Fruit fly (Drosophila melanogaster): ENCODE data around the gene trr.

Gene trr

DNA sequence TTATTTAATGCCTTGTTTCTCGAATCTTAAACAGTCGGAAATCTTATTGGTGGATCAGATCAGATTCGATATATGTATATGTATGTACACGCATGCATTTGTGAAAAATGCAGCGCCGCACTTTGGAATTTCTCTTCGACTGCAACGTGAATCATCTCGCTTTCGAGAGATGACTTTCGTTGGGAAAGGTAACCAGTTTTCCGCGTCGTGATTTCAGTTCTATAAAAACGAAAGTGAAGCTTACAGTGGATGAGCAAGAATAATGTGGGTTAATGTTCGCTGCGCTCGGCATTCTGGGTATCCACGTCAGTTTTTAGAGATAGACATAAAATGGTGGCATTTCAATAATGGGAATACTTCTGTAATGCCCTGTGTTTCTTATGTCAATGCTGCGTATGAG, 33.1 kb downstream of the trr start:
- TF ChIP-seq Snoo (tag; optimal IDR thresholded peaks at IDR 0.05) (no peak), fd96Ca (GFP tag; IDR thresholded peaks at IDR 0.05) (no peak), D1 (tag; optimal IDR thresholded peaks at IDR 0.05) (no peak), CG4496 (GFP tag; IDR thresholded peaks at IDR 0.05) (no peak), gl (tag; optimal IDR thresholded peaks at IDR 0.05) (no peak), CG10348 (GFP tag; IDR thresholded peaks at IDR 0.05) (no peak), Pif1A (GFP tag; optimal IDR thresholded peaks at IDR 0.05) (no peak), CG17806 (tag; optimal IDR thresholded peaks at IDR 0.05) (no peak), EcR (GFP tag; optimal IDR thresholded peaks at IDR 0.05) (peak; percentile 14), CG8301 (tag; optimal IDR thresholded peaks at IDR 0.05) (peak; percentile 27), CG9948 (tag; optimal IDR thresholded peaks at IDR 0.05) (no peak), rn (GFP tag; IDR thresholded peaks at IDR 0.05) (no peak), Pif1B (GFP tag; optimal IDR thresholded peaks at IDR 0.05) (no peak), CG8159 (tag; optimal IDR thresholded peaks at IDR 0.05) (no peak)

DNA sequence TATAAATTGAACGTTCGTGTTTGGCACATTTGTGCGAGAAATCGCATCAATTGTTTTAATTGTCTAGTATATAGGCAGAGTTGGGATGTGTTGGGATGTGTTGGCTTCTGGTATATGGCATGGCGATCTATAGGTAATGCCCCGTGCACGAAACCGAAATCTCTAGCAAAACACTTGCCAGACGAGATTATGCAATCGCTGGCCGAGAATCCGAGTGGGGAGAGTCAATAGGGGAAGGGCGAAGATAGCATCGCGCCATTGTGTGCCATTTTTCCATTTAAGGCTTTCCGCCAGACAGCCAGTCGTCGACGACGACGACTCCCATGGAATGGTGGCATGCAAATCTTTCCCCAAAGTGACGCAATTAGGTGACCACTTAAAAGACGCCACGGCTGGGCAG, 34.9 kb downstream of the trr start:
- TF ChIP-seq Snoo (tag; optimal IDR thresholded peaks at IDR 0.05) (no peak), CG15710 (tag; optimal IDR thresholded peaks at IDR 0.05) (no peak), CG14655 (GFP tag; optimal IDR thresholded peaks at IDR 0.05) (no peak), CG34367 (tag; optimal IDR thresholded peaks at IDR 0.05) (no peak), Pif1B (GFP tag; optimal IDR thresholded peaks at IDR 0.05) (no peak), CG17806 (tag; optimal IDR thresholded peaks at IDR 0.05) (no peak)

DNA sequence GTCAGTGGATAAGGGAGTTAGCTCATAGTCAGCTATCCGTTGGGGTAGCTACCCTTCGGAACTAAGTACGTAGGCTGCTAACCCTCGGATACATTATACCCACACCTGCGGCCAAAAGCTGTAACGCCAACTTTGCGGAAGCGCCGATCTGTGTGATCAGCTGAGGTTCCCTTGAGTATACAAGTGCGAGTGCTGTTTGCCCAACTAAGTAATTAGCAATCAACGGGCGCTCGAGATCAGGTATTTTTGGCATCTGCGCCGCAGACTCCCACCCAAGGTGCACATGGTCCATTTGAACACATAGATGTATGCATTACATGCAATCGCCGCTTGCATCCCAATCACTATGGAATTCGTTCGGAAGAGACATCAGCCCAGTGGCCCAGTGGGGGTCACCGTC, 35.7 kb downstream of the trr start:
- TF ChIP-seq CG8159 (tag; optimal IDR thresholded peaks at IDR 0.05) (no peak), D1 (tag; optimal IDR thresholded peaks at IDR 0.05) (no peak), CG12605 (GFP tag; IDR thresholded peaks at IDR 0.05) (no peak), Pif1B (GFP tag; optimal IDR thresholded peaks at IDR 0.05) (no peak), fd96Ca (GFP tag; IDR thresholded peaks at IDR 0.05) (no peak), CG13204 (GFP tag; optimal IDR thresholded peaks at IDR 0.05) (no peak), CG9948 (tag; optimal IDR thresholded peaks at IDR 0.05) (no peak), CG10348 (GFP tag; IDR thresholded peaks at IDR 0.05) (no peak), CG32121 (GFP tag; IDR thresholded peaks at IDR 0.05) (no peak), CG34367 (tag; optimal IDR thresholded peaks at IDR 0.05) (no peak)

DNA sequence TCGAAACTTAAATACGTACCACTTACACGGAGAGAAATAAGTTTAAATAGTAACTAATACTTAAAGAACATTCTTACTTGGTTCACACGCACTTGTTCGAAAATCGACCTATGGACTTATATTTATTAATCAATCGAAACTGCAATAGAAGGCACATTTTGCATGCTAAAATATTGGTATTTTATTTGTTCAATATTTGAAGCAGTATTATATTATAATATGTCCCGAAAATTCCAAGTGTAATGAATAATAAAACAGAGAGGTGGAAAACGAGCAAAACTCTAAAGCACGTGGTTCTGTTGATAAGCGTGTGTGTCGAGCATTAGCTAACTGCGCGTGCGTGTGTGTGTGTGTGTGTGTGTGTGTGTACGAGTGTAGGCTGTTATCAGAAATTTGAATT, 39.8 kb downstream of the trr start:
- TF ChIP-seq gl (tag; optimal IDR thresholded peaks at IDR 0.05) (no peak), CG12605 (GFP tag; IDR thresholded peaks at IDR 0.05) (no peak), CG9948 (tag; optimal IDR thresholded peaks at IDR 0.05) (no peak), Snoo (tag; optimal IDR thresholded peaks at IDR 0.05) (no peak), EcR (GFP tag; optimal IDR thresholded peaks at IDR 0.05) (no peak), CG14655 (GFP tag; optimal IDR thresholded peaks at IDR 0.05) (peak; percentile 19), CG17806 (tag; optimal IDR thresholded peaks at IDR 0.05) (no peak), CG4496 (GFP tag; IDR thresholded peaks at IDR 0.05) (no peak), CG8159 (tag; optimal IDR thresholded peaks at IDR 0.05) (no peak), Pif1B (GFP tag; optimal IDR thresholded peaks at IDR 0.05) (no peak), CG34367 (tag; optimal IDR thresholded peaks at IDR 0.05) (no peak), CG8301 (tag; optimal IDR thresholded peaks at IDR 0.05) (peak; percentile 1), D1 (tag; optimal IDR thresholded peaks at IDR 0.05) (no peak), Ets98B (GFP tag; IDR thresholded peaks at IDR 0.05) (no peak), CG13204 (GFP tag; optimal IDR thresholded peaks at IDR 0.05) (no peak), CG32121 (GFP tag; IDR thresholded peaks at IDR 0.05) (0 out of 2 replicates have a peak, but pooled peaks have one; percentile 16), rn (GFP tag; IDR thresholded peaks at IDR 0.05) (no peak), Pif1A (GFP tag; optimal IDR thresholded peaks at IDR 0.05) (peak; percentile 22), fd96Ca (GFP tag; IDR thresholded peaks at IDR 0.05) (no peak), CG15710 (tag; optimal IDR thresholded peaks at IDR 0.05) (no peak), CG10348 (GFP tag; IDR thresholded peaks at IDR 0.05) (no peak)

DNA sequence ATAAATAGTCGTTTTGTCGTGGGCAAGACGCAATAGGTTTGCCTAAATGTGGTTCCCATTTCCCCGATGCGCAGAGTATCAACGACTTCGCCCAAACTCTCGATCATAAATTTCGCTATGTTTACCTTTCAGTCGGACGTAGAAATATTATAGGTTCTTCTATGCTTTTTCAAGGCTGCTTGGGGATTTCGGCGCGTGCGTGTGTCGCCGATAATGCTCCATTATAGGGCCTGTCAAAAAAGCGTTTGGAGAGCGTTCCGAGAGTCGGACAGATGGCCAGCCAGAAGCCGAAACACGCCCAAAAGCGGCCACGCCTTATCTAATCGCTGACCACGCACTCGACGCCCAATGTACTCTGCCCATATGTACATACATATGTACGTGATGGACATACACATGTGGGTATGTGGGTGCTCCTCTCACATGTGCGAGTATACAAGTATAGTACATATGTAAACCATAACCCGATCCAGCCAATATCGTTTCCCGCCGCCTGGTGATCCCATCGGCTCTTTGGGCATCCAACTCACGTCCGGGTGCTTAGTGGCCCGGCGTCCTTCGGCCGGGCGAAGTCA, 41.0 kb downstream of the trr start:
- no peak for TF ChIP-seq D1 (tag; optimal IDR thresholded peaks at IDR 0.05)
- no peak for TF ChIP-seq EcR (GFP tag; optimal IDR thresholded peaks at IDR 0.05)
- TF ChIP-seq Ets98B (GFP tag; IDR thresholded peaks at IDR 0.05) = no peak
- TF ChIP-seq CG8159 (tag; optimal IDR thresholded peaks at IDR 0.05) = no peak
- TF ChIP-seq CG10348 (GFP tag; IDR thresholded peaks at IDR 0.05) = no peak
- TF ChIP-seq CG8301 (tag; optimal IDR thresholded peaks at IDR 0.05) = no peak
- TF ChIP-seq Pif1B (GFP tag; optimal IDR thresholded peaks at IDR 0.05) = no peak
- TF ChIP-seq gl (tag; optimal IDR thresholded peaks at IDR 0.05) = no peak
- TF ChIP-seq CG15710 (tag; optimal IDR thresholded peaks at IDR 0.05) = no peak
- TF ChIP-seq CG12605 (GFP tag; IDR thresholded peaks at IDR 0.05) = no peak

DNA sequence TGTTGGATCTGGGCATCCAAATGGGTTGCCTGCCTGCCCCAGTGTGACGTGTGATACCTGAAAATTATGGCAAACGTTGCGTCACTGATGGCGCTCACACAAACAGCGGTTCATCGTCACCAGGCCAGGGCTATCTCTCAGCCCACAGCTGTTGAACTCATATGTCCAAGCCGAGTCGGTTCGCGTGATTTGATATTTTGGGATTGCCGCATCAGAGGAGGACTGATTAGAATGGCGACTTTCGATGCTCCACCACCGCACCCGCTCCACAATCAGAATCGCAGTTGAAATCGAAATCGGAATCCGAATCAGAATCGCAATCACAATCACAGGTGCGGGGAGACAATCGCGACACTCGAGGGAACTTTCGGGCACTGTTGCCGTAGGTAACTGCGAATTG, 42.0 kb downstream of the trr start:
- TF ChIP-seq gl (tag; optimal IDR thresholded peaks at IDR 0.05) (no peak), CG4496 (GFP tag; IDR thresholded peaks at IDR 0.05) (no peak), CG17806 (tag; optimal IDR thresholded peaks at IDR 0.05) (no peak), CG12605 (GFP tag; IDR thresholded peaks at IDR 0.05) (no peak), EcR (GFP tag; optimal IDR thresholded peaks at IDR 0.05) (no peak), D1 (tag; optimal IDR thresholded peaks at IDR 0.05) (no peak), rn (GFP tag; IDR thresholded peaks at IDR 0.05) (no peak), CG15710 (tag; optimal IDR thresholded peaks at IDR 0.05) (no peak), CG14655 (GFP tag; optimal IDR thresholded peaks at IDR 0.05) (no peak), CG10348 (GFP tag; IDR thresholded peaks at IDR 0.05) (no peak), Pif1A (GFP tag; optimal IDR thresholded peaks at IDR 0.05) (no peak), fd96Ca (GFP tag; IDR thresholded peaks at IDR 0.05) (no peak)
